Worm (Caenorhabditis elegans): ENCODE data around the gene W02D7.8.

Gene W02D7.8

DNA sequence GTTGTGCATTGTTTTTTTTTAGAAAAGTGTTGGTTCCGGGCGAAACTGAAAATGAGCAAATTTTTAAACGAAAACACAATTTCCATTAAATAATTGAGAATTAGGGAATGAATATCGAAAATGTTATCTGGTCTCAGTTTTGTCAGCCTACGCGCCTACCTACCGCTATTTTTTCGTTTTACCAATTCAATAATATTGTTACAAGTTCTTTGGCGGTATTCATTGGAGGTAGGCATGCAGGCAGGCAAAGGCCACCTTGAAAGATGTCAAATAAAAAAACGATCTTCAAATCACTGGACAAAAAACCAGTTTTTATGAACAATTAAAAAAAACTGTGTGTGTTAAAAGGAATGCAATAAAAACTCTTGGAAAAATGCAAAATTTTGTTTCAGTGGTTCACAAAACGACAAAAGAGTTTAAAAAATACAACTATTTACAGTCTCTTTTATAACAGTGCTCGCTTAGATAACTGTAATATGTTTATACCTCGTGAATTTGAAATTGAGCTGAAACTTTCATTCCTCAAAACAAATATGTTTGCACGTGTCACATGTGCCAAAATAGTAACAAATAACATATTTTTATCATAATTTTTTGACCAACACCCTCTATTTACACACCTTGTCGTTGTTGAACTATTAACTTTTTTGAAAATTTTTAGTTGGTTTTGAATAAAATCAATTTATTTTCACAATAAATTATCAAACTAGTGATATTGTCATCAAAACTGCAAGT is 1.6 kb downstream of the W02D7.8 start, which contains the start of gene W02D7.11:
W02D7.11 (minus strand) TSS at position 51 of the 735 bp plus-strand sequence.
- TF ChIP-seq flt-1 (GFP tag; IDR thresholded peaks at IDR 0.05) (no peak), T22C8.4 (GFP tag; IDR thresholded peaks at IDR 0.05) (no peak), ref-1 (GFP tag; conservative IDR thresholded peaks at IDR 0.05) (no peak), med-1 (GFP tag; optimal IDR thresholded peaks at IDR 0.05; ENCODE audit: insufficient read depth) (no peak), cog-1 (tag; optimal IDR thresholded peaks at IDR 0.05) (no peak), ztf-29 (GFP tag; IDR thresholded peaks at IDR 0.05) (no peak), ztf-23 (GFP tag; IDR thresholded peaks at IDR 0.05) (no peak), tab-1 (GFP tag; IDR thresholded peaks at IDR 0.05) (no peak), klf-2 (GFP tag; conservative IDR thresholded peaks at IDR 0.05) (no peak)

DNA sequence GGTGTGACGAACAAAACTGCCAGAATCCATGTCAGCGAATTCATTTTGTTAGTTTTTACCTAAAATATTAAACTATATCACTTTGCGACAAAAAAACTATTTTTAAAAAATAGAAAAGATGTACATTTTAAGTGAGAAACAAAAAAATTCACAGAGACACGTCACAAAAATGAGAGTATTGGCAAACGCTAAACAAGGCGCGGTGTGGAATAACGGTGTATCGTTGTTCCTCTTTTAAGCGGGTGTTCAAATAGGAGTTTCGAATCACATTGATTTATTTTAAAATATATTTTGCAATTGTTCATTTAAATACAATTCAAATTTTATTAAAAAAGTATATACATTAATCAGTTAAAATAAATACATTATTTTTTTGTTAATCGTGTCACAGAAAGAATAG is 3.7 kb downstream of the W02D7.8 start, which contains the start of gene sel-9:
sel-9 (minus strand) TSS at position 59 of the 400 bp plus-strand sequence.
- TF ChIP-seq ztf-23 (GFP tag; IDR thresholded peaks at IDR 0.05) (0 out of 2 replicates have a peak, but pooled peaks have one; percentile 7), cog-1 (tag; optimal IDR thresholded peaks at IDR 0.05) (no peak)

DNA sequence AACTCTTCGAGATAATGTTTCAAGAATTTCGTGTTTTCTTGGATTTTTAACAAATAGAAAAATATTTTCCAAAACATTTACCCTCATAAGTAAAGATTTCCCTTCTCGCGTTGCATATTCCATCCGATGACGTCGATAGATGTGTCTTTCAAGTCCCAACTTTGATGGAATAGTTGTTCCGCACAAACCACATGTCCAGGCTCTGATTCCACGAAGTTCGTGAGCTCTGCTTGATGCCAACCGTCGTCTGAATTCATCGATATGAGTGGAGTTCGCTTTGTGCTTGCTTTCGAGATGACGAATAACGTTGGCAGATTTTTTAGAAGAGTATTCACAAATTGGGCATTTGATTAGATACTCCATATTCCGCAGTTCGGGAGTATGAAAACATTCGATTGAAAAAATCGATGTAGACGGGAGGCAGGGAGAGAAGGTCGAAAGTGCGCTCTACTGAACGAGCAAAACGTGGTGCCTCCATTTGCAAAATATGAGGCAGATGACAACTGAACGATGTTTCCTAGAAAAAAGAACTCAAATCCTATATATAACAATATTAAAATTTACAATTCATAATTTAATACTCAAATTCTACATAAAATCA is 5.2 kb downstream of the W02D7.8 start, which contains the start of gene W02D7.6:
W02D7.6 (minus strand) TSS at position 573 of the 601 bp plus-strand sequence.
- TF ChIP-seq ref-1 (GFP tag; conservative IDR thresholded peaks at IDR 0.05): no peak
- TF ChIP-seq flt-1 (GFP tag; IDR thresholded peaks at IDR 0.05): 0 out of 2 replicates have a peak, but pooled peaks have one; percentile 40
- no peak for TF ChIP-seq cog-1 (tag; optimal IDR thresholded peaks at IDR 0.05)
- no peak for TF ChIP-seq ztf-29 (GFP tag; IDR thresholded peaks at IDR 0.05)
- no peak for TF ChIP-seq klf-2 (GFP tag; conservative IDR thresholded peaks at IDR 0.05)

DNA sequence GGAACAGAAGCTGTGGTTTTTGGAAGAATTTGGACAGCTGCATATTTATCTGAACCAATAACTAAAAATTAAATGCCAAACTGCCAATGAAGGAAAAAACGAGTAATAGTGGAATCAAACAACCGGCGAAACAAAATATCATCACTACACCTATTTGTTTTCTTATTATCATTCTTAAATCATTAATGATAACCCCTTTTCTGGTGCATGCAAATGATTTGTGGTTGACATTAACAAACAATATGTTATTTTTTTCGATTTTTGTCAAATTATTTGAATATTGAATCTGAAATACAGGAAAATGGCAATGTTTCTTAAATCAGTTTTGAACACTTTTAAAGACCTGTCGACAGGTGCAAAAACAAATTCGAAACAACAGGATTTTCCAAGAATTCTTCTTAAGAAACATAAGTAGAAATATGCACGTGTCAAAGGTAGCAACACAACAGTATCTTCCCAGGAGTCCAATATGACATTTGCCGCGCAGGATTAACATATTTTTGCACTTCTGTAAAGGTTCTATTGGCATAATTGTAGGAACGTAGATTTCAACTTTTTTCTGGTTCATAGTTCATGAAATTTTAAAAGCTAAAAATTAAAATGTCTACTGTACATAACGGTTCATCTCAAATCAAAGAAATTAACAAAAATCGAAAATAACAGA is 6.9 kb downstream of the W02D7.8 start, which contains the start of gene W02D7.5:
W02D7.5 (minus strand) TSS at position 51 of the 664 bp plus-strand sequence.
- no peak for TF ChIP-seq T22C8.4 (GFP tag; IDR thresholded peaks at IDR 0.05)
- TF ChIP-seq ztf-23 (GFP tag; IDR thresholded peaks at IDR 0.05): no peak
- no peak for TF ChIP-seq med-1 (GFP tag; optimal IDR thresholded peaks at IDR 0.05; ENCODE audit: insufficient read depth)
- no peak for TF ChIP-seq tab-1 (GFP tag; IDR thresholded peaks at IDR 0.05)
- no peak for TF ChIP-seq ztf-29 (GFP tag; IDR thresholded peaks at IDR 0.05)
- no peak for TF ChIP-seq ref-1 (GFP tag; conservative IDR thresholded peaks at IDR 0.05)
- TF ChIP-seq klf-2 (GFP tag; conservative IDR thresholded peaks at IDR 0.05): no peak
- TF ChIP-seq cog-1 (tag; optimal IDR thresholded peaks at IDR 0.05): no peak
- TF ChIP-seq flt-1 (GFP tag; IDR thresholded peaks at IDR 0.05): no peak

DNA sequence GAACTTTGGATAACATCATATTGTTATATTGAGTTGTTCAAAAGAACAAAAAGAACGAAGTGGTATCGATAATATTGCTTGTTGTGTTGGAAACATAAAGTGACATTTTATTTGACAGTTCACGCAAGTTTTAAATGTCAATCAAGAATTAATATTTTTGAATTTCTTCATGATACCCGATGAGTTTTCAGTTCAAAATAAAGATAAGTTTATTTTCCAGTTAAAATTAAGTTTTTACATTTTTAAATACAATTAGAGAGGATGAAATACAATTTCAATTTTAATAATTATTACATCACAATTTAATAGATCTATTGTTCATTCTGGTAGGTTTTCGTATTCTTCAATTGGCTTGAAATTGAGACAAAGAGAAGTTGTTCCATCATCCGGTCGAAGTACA is 8.8 kb downstream of the W02D7.8 start, which contains the start of gene W02D7.4:
W02D7.4 (minus strand) TSS at position 101 of the 400 bp plus-strand sequence.
- TF ChIP-seq cog-1 (tag; optimal IDR thresholded peaks at IDR 0.05) (no peak), ztf-29 (GFP tag; IDR thresholded peaks at IDR 0.05) (no peak), ref-1 (GFP tag; conservative IDR thresholded peaks at IDR 0.05) (no peak), flt-1 (GFP tag; IDR thresholded peaks at IDR 0.05) (no peak), med-1 (GFP tag; optimal IDR thresholded peaks at IDR 0.05; ENCODE audit: insufficient read depth) (no peak)

DNA sequence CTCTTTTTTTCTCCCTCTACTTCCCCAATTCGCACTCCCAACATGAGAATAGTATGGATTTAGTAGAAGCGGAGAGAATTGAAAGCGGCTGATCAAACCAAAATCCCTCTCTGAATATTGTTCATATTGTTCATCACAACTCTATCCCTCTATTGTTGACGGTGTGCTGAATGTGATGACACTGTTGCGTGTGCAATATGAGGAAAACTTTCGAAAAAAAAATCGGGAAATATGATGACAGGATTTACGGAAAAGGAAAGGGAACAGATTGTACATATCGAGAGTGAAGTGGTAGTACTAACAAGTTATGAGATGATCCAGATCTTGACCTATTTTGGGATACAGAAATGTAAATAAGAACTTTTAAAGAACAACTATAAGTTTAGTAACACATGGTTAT is 10.4 kb downstream of the W02D7.8 start, which contains the start of gene smex-1:
smex-1 (minus strand) TSS at position 101 of the 400 bp plus-strand sequence.
- TF ChIP-seq ref-1 (GFP tag; conservative IDR thresholded peaks at IDR 0.05) (no peak), med-1 (GFP tag; optimal IDR thresholded peaks at IDR 0.05; ENCODE audit: insufficient read depth) (no peak), ztf-23 (GFP tag; IDR thresholded peaks at IDR 0.05) (no peak), T22C8.4 (GFP tag; IDR thresholded peaks at IDR 0.05) (no peak), tab-1 (GFP tag; IDR thresholded peaks at IDR 0.05) (no peak)

DNA sequence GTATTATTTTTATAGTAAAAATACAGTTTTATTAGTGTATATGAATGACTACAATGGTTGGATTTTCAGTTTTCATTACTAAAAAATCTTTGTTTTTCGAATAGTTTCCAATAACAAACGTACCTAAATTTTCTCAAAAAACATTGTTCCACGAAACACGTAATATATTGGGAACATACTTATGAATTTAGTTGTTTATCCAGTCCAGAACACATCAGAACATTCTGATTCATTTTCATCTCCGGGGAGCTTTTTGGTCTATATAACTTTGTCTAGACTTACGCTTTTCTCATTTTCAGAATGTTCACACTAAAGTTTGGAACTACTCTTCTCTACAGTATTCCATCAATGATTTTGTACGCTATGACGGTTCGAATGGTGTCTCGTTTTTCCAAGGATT is 14.5 kb downstream of the W02D7.8 start, which contains the start of gene srg-33:
srg-33 (plus strand) TSS at position 301 of the 400 bp plus-strand sequence.
- TF ChIP-seq flt-1 (GFP tag; IDR thresholded peaks at IDR 0.05): no peak
- TF ChIP-seq T22C8.4 (GFP tag; IDR thresholded peaks at IDR 0.05): no peak
- TF ChIP-seq ztf-23 (GFP tag; IDR thresholded peaks at IDR 0.05): no peak
- no peak for TF ChIP-seq ref-1 (GFP tag; conservative IDR thresholded peaks at IDR 0.05)
- TF ChIP-seq klf-2 (GFP tag; conservative IDR thresholded peaks at IDR 0.05): no peak
- no peak for TF ChIP-seq tab-1 (GFP tag; IDR thresholded peaks at IDR 0.05)
- no peak for TF ChIP-seq ztf-29 (GFP tag; IDR thresholded peaks at IDR 0.05)
- no peak for TF ChIP-seq cog-1 (tag; optimal IDR thresholded peaks at IDR 0.05)
- no peak for TF ChIP-seq med-1 (GFP tag; optimal IDR thresholded peaks at IDR 0.05; ENCODE audit: insufficient read depth)

DNA sequence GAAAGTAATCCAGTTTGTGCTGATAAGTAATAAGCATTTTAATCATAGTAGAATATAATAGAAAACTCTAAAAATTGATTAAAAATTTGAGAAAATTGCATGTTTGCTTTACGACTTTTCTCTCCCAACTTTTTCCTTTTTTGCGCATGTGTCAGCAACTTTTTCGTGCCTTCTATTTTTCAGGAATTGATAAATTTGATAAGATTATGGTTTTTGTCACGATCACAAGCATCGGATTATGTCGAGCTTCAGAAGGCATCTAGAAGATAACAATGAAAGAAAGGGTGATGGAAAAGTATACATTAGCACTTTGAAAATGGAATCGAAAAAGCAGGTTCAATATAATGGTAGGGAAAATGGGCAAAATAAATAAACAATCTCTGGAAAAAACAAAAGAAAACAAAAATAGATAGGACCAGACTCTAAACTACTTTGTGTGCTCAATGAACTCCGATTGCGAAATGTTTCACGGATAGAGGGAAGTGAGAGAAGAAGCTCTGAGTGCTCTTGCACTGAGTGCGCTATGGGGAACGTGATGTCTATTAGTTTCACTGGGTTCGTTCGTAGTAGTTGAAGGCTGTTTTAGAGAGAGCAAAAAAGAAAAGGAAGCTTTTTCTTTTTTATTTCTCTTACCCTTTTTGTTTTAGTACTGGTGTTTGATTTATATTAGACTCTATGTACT is 18.0 kb downstream of the W02D7.8 start:
- TF ChIP-seq tab-1 (GFP tag; IDR thresholded peaks at IDR 0.05) (no peak), flt-1 (GFP tag; IDR thresholded peaks at IDR 0.05) (no peak), klf-2 (GFP tag; conservative IDR thresholded peaks at IDR 0.05) (no peak), ztf-23 (GFP tag; IDR thresholded peaks at IDR 0.05) (no peak), ref-1 (GFP tag; conservative IDR thresholded peaks at IDR 0.05) (no peak), med-1 (GFP tag; optimal IDR thresholded peaks at IDR 0.05; ENCODE audit: insufficient read depth) (no peak), cog-1 (tag; optimal IDR thresholded peaks at IDR 0.05) (no peak), ztf-29 (GFP tag; IDR thresholded peaks at IDR 0.05) (no peak), T22C8.4 (GFP tag; IDR thresholded peaks at IDR 0.05) (no peak)

DNA sequence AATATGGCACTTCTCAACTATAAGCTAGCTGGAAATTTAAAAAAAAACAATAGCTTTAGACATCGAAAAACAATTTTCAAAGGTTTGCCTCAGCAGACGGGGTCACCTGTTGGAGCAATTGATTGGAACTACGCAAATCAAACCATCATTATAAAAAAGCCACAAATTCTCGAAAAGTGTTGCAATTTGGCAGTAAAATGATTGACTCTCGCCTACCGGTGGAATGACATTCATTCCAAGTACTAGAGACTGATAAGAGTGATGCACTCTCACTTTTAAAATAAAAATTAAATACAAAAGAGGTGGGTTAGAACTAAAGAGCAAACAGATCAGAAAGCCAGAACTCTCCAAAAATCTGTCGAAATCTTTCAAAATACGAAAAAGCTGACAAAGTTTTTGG is 20.8 kb downstream of the W02D7.8 start:
- TF ChIP-seq ref-1 (GFP tag; conservative IDR thresholded peaks at IDR 0.05): no peak
- no peak for TF ChIP-seq T22C8.4 (GFP tag; IDR thresholded peaks at IDR 0.05)
- TF ChIP-seq ztf-29 (GFP tag; IDR thresholded peaks at IDR 0.05): no peak
- TF ChIP-seq cog-1 (tag; optimal IDR thresholded peaks at IDR 0.05): no peak
- TF ChIP-seq med-1 (GFP tag; optimal IDR thresholded peaks at IDR 0.05; ENCODE audit: insufficient read depth): no peak
- TF ChIP-seq klf-2 (GFP tag; conservative IDR thresholded peaks at IDR 0.05): no peak
- TF ChIP-seq flt-1 (GFP tag; IDR thresholded peaks at IDR 0.05): no peak
- no peak for TF ChIP-seq ztf-23 (GFP tag; IDR thresholded peaks at IDR 0.05)
- no peak for TF ChIP-seq tab-1 (GFP tag; IDR thresholded peaks at IDR 0.05)

Measured in whole organism, midembryonic.